Worm (Caenorhabditis elegans) whole organism, L2 larva: ENCODE measurements around the gene F40A3.7.

ENCODE experiments used
- C34F6.9 ChIP-seq: fragments of 150-350 bp; optimal IDR thresholded peaks from 2 replicates; lab custom pipeline; 2014; ENCODE audit warnings: missing biosample characterization, missing genetic modification characterization
- F13H6.1 ChIP-seq: sonication (generic microtip); optimal IDR thresholded peaks from 2 replicates; lab custom pipeline; 2016; ENCODE audit warnings: missing genetic modification characterization, missing compliant biosample characterization
- R02D3.7 ChIP-seq: fragments of 150-350 bp; optimal IDR thresholded peaks from 2 replicates; lab custom pipeline; 2014; ENCODE audit warnings: missing biosample characterization, missing genetic modification characterization
- Y55F3AM.14 ChIP-seq: fragments of 200-800 bp; sonication (Bioruptor generic); optimal IDR thresholded peaks from 2 replicates; lab custom pipeline; 2018; ENCODE audit warnings: mild to moderate bottlenecking, missing genetic modification characterization, missing compliant biosample characterization
- ZK546.5 ChIP-seq: sonication (generic microtip); optimal IDR thresholded peaks from 2 replicates; lab custom pipeline; 2017; ENCODE audit warnings: missing biosample characterization, missing genetic modification characterization
- alr-1 ChIP-seq: fragments of 150-350 bp; optimal IDR thresholded peaks from 2 replicates; lab custom pipeline; 2014; ENCODE audit warnings: missing biosample characterization, missing genetic modification characterization
- aly-2 ChIP-seq: fragments of 150-350 bp; optimal IDR thresholded peaks from 2 replicates; lab custom pipeline; 2014; ENCODE audit warnings: missing biosample characterization, missing genetic modification characterization
- ama-1 ChIP-seq: fragments of 150-350 bp; optimal IDR thresholded peaks from 2 replicates; lab custom pipeline; 2018; ENCODE audit warnings: inconsistent platforms
- blmp-1 ChIP-seq: sonication (generic microtip); optimal IDR thresholded peaks from 2 replicates; lab custom pipeline; 2017; ENCODE audit warnings: missing genetic modification characterization, mild to moderate bottlenecking, missing compliant biosample characterization, antibody characterized with exemption, moderate library complexity; ENCODE audit not compliant: insufficient read depth
- ceh-16 ChIP-seq: fragments of 150-350 bp; optimal IDR thresholded peaks from 2 replicates; lab custom pipeline; 2014; ENCODE audit warnings: missing biosample characterization, missing genetic modification characterization
- ceh-82 ChIP-seq: fragments of 150-350 bp; optimal IDR thresholded peaks from 2 replicates; lab custom pipeline; 2014; ENCODE audit warnings: missing biosample characterization, missing genetic modification characterization
- crh-2 ChIP-seq: sonication (generic microtip); optimal IDR thresholded peaks from 2 replicates; lab custom pipeline; 2017; ENCODE audit warnings: missing biosample characterization, missing genetic modification characterization
- dmd-4 ChIP-seq: sonication (generic microtip); optimal IDR thresholded peaks from 2 replicates; lab custom pipeline; 2017; ENCODE audit warnings: missing biosample characterization, missing genetic modification characterization
- egl-27 ChIP-seq: sonication (generic microtip); optimal IDR thresholded peaks from 3 replicates; lab custom pipeline; 2017; ENCODE audit warnings: missing biosample characterization, missing genetic modification reagents, missing genetic modification characterization
- elt-1 ChIP-seq: fragments of 150-350 bp; optimal IDR thresholded peaks from 2 replicates; lab custom pipeline; 2014; ENCODE audit warnings: missing biosample characterization, missing genetic modification characterization
- elt-3 ChIP-seq: sonication (generic microtip); optimal IDR thresholded peaks from 2 replicates; lab custom pipeline; 2017; ENCODE audit warnings: missing biosample characterization, missing genetic modification characterization
- fos-1 ChIP-seq: fragments of 150-350 bp; optimal IDR thresholded peaks from 2 replicates; lab custom pipeline; 2014; ENCODE audit warnings: missing biosample characterization, missing genetic modification characterization
- gmeb-1 ChIP-seq: fragments of 150-350 bp; optimal IDR thresholded peaks from 2 replicates; lab custom pipeline; 2014; ENCODE audit warnings: missing biosample characterization, missing genetic modification characterization
- lin-11 ChIP-seq: fragments of 150-350 bp; sonication (generic microtip); optimal IDR thresholded peaks from 2 replicates; lab custom pipeline; 2014; ENCODE audit warnings: missing biosample characterization, missing genetic modification characterization, inconsistent platforms, mixed read lengths
- lin-13 ChIP-seq: fragments of 150-350 bp; optimal IDR thresholded peaks from 2 replicates; lab custom pipeline; 2014; ENCODE audit warnings: missing biosample characterization, missing genetic modification reagents, missing genetic modification characterization
- lin-39 ChIP-seq: fragments of 150-350 bp; optimal IDR thresholded peaks from 2 replicates; lab custom pipeline; 2014; ENCODE audit warnings: missing biosample characterization, missing genetic modification reagents, missing genetic modification characterization
- lsy-2 ChIP-seq, 2 experiments: fragments of 150-350 bp in 1 of 2; sonication (generic microtip) in 1 of 2; optimal IDR thresholded peaks; 2 replicates each; lab custom pipeline; 2014 to 2017; ENCODE audit warnings: missing biosample characterization in 2 of 2, missing genetic modification characterization in 2 of 2
- mab-5 ChIP-seq: fragments of 150-350 bp; optimal IDR thresholded peaks from 2 replicates; lab custom pipeline; 2014; ENCODE audit warnings: missing biosample characterization, missing genetic modification characterization
- mbf-1 ChIP-seq: sonication (generic microtip); optimal IDR thresholded peaks from 2 replicates; lab custom pipeline; 2017; ENCODE audit warnings: missing biosample characterization, missing genetic modification characterization
- mdl-1 ChIP-seq, 2 experiments: fragments of 150-350 bp in 1 of 2; sonication (generic microtip) in 1 of 2; optimal IDR thresholded peaks; 2 replicates each; lab custom pipeline; 2017; ENCODE audit warnings: missing biosample characterization in 2 of 2, missing genetic modification characterization in 2 of 2
- nhr-10 ChIP-seq: sonication (generic microtip); optimal IDR thresholded peaks from 2 replicates; lab custom pipeline; 2017; ENCODE audit warnings: missing biosample characterization, missing genetic modification characterization
- nhr-11 ChIP-seq: fragments of 150-350 bp; optimal IDR thresholded peaks from 2 replicates; lab custom pipeline; 2014; ENCODE audit warnings: missing biosample characterization, missing genetic modification characterization
- nhr-12 ChIP-seq: fragments of 150-350 bp; optimal IDR thresholded peaks from 2 replicates; lab custom pipeline; 2014; ENCODE audit warnings: missing biosample characterization, missing genetic modification characterization
- nhr-129 ChIP-seq: fragments of 150-350 bp; optimal IDR thresholded peaks from 2 replicates; lab custom pipeline; 2014; ENCODE audit warnings: missing biosample characterization, missing genetic modification characterization
- nhr-21 ChIP-seq: fragments of 150-350 bp; optimal IDR thresholded peaks from 2 replicates; lab custom pipeline; 2014; ENCODE audit warnings: missing biosample characterization, missing genetic modification characterization
- nhr-23 ChIP-seq: fragments of 150-350 bp; optimal IDR thresholded peaks from 2 replicates; lab custom pipeline; 2014; ENCODE audit warnings: missing biosample characterization, missing genetic modification reagents, missing genetic modification characterization
- nhr-237 ChIP-seq: fragments of 150-350 bp; optimal IDR thresholded peaks from 2 replicates; lab custom pipeline; 2014; ENCODE audit warnings: missing biosample characterization, missing genetic modification characterization
- nhr-25 ChIP-seq: fragments of 150-350 bp; sonication (generic microtip); optimal IDR thresholded peaks from 3 replicates; lab custom pipeline; 2014; ENCODE audit warnings: missing biosample characterization, missing genetic modification characterization
- nhr-6 ChIP-seq: fragments of 150-350 bp; optimal IDR thresholded peaks from 2 replicates; lab custom pipeline; 2014; ENCODE audit warnings: missing biosample characterization, missing genetic modification characterization
- nhr-77 ChIP-seq: fragments of 150-350 bp; optimal IDR thresholded peaks from 2 replicates; lab custom pipeline; 2014; ENCODE audit warnings: missing biosample characterization, missing genetic modification characterization
- peb-1 ChIP-seq: fragments of 150-350 bp; optimal IDR thresholded peaks from 2 replicates; lab custom pipeline; 2014; ENCODE audit warnings: missing biosample characterization, missing genetic modification characterization
- sem-4 ChIP-seq: fragments of 150-350 bp; optimal IDR thresholded peaks from 2 replicates; lab custom pipeline; 2014; ENCODE audit warnings: missing biosample characterization, missing genetic modification reagents, missing genetic modification characterization
- skn-1 ChIP-seq: sonication (generic microtip); optimal IDR thresholded peaks from 2 replicates; lab custom pipeline; 2017; ENCODE audit warnings: missing biosample characterization, missing genetic modification characterization
- sma-3 ChIP-seq: sonication (generic microtip); optimal IDR thresholded peaks from 2 replicates; lab custom pipeline; 2016; ENCODE audit warnings: missing genetic modification reagents, missing genetic modification characterization, missing compliant biosample characterization
- sma-9 ChIP-seq, 2 experiments: fragments of 150-350 bp in 1 of 2; sonication (generic microtip) in 1 of 2; optimal IDR thresholded peaks; 2 replicates each; lab custom pipeline; 2014 to 2016; ENCODE audit warnings: missing genetic modification characterization in 2 of 2, mild to moderate bottlenecking in 1 of 2, missing biosample characterization in 1 of 2, missing compliant biosample characterization in 1 of 2, missing genetic modification reagents in 1 of 2, moderate library complexity in 1 of 2
- snpc-4 ChIP-seq: fragments of 150-350 bp; optimal IDR thresholded peaks from 2 replicates; lab custom pipeline; 2014; ENCODE audit warnings: missing biosample characterization, missing genetic modification characterization
- unc-39 ChIP-seq: fragments of 150-350 bp; optimal IDR thresholded peaks from 2 replicates; lab custom pipeline; 2014; ENCODE audit warnings: missing biosample characterization, missing genetic modification characterization
- unc-55 ChIP-seq: fragments of 150-350 bp; sonication (generic microtip); optimal IDR thresholded peaks from 3 replicates; lab custom pipeline; 2014; ENCODE audit warnings: missing biosample characterization, missing genetic modification reagents, missing genetic modification characterization
- unc-62 ChIP-seq: fragments of 150-350 bp; optimal IDR thresholded peaks from 2 replicates; lab custom pipeline; 2014; ENCODE audit warnings: missing biosample characterization, missing genetic modification reagents, missing genetic modification characterization
- zag-1 ChIP-seq: fragments of 150-350 bp; optimal IDR thresholded peaks from 2 replicates; lab custom pipeline; 2014; ENCODE audit warnings: missing biosample characterization, missing genetic modification characterization
- ztf-1 ChIP-seq: fragments of 200-800 bp; sonication (Bioruptor generic); conservative IDR thresholded peaks from 2 replicates; pipeline ENCODE4 v1.3.6; 2022; ENCODE audit warnings: missing genetic modification characterization, missing compliant biosample characterization
- ztf-11 ChIP-seq: sonication (generic microtip); optimal IDR thresholded peaks from 2 replicates; lab custom pipeline; 2017; ENCODE audit warnings: missing biosample characterization, missing genetic modification characterization
- ztf-4 ChIP-seq: fragments of 150-350 bp; optimal IDR thresholded peaks from 2 replicates; lab custom pipeline; 2014; ENCODE audit warnings: missing biosample characterization, missing genetic modification characterization

F40A3.7 gene

ce11 chrV:7855382-7855994 lies 44.2 kb downstream of the F40A3.7 start, which contains the start of gene C37C3.2:
TSS of gene C37C3.2 (plus strand) at chrV:7855944.
- no peak for TF ChIP-seq sma-3 (GFP tag; lab: Kevin White, UChicago)
- TF ChIP-seq gmeb-1 (tag; lab: Kevin White, UChicago), result no peak
- TF ChIP-seq aly-2 (tag; lab: Kevin White, UChicago), result no peak
- no peak for TF ChIP-seq elt-3 (tag; lab: Kevin White, UChicago)
- no peak for TF ChIP-seq nhr-129 (tag; lab: Kevin White, UChicago)
- no peak for TF ChIP-seq mab-5 (tag; lab: Kevin White, UChicago)
- TF ChIP-seq nhr-23, result no peak
- peak; percentile 37 for TF ChIP-seq Y55F3AM.14 (GFP tag; lab: Kevin White, UChicago)
- no peak for TF ChIP-seq R02D3.7
- no peak for TF ChIP-seq lin-11 (tag; lab: Kevin White, UChicago)
- TF ChIP-seq ama-1 (lab: Kevin White, UChicago), result peak; percentile 5
- TF ChIP-seq zag-1 (tag; lab: Kevin White, UChicago), result no peak
- TF ChIP-seq sma-9 (GFP tag; optimal IDR thresholded peaks at IDR 0.05; lab: Kevin White, UChicago), result no peak
- TF ChIP-seq sma-9 (tag; optimal IDR thresholded peaks at IDR 0.05; lab: Kevin White, UChicago), result no peak
- no peak for TF ChIP-seq lin-13
- TF ChIP-seq snpc-4 (tag; lab: Kevin White, UChicago), result no peak
- no peak for TF ChIP-seq nhr-6 (tag; lab: Kevin White, UChicago)

ce11 chrV:7854603-7855002 lies 45.1 kb downstream of the F40A3.7 start, which contains the start of the genes C37C3.9 and C37C3.18:
TSS of gene C37C3.9 (minus strand) at chrV:7854700.
TSS of gene C37C3.18 (plus strand) at chrV:7854993.
- TF ChIP-seq lin-13, result peak; percentile 66
- TF ChIP-seq skn-1 (tag; lab: Kevin White, UChicago), result peak; percentile 80
- no peak for TF ChIP-seq alr-1 (tag; lab: Kevin White, UChicago)
- TF ChIP-seq zag-1 (tag; lab: Kevin White, UChicago), result no peak
- no peak for TF ChIP-seq mbf-1 (tag; lab: Kevin White, UChicago)
- peak in 1 of 2 experiments; percentile 58 for TF ChIP-seq mdl-1 (tag; optimal IDR thresholded peaks at IDR 0.05; lab: Kevin White, UChicago)
- peak; percentile 79 for TF ChIP-seq nhr-21 (tag; lab: Kevin White, UChicago)
- TF ChIP-seq nhr-11 (tag; lab: Kevin White, UChicago), result no peak
- peak; percentile 71 for TF ChIP-seq egl-27 (tag; lab: Kevin White, UChicago)
- TF ChIP-seq sma-9 (GFP tag; optimal IDR thresholded peaks at IDR 0.05; lab: Kevin White, UChicago), result peak; percentile 90
- TF ChIP-seq sma-9 (tag; optimal IDR thresholded peaks at IDR 0.05; lab: Kevin White, UChicago), result no peak
- no peak for TF ChIP-seq nhr-12 (tag; lab: Kevin White, UChicago)
- TF ChIP-seq unc-62 (GFP tag; lab: Kevin White, UChicago), result no peak
- no peak for TF ChIP-seq dmd-4 (tag; lab: Kevin White, UChicago)
- TF ChIP-seq nhr-129 (tag; lab: Kevin White, UChicago), result peak; percentile 92
- TF ChIP-seq lsy-2 (tag; optimal IDR thresholded peaks at IDR 0.05; lab: Kevin White, UChicago), result peak; percentile 0 to 83
- peak; percentile 29 for TF ChIP-seq ama-1 (lab: Kevin White, UChicago)
- TF ChIP-seq nhr-25, result peak; percentile 59
- TF ChIP-seq nhr-237, result no peak
- peak; percentile 74 for TF ChIP-seq gmeb-1 (tag; lab: Kevin White, UChicago)
- no peak for TF ChIP-seq peb-1 (tag; lab: Kevin White, UChicago)
- TF ChIP-seq sma-3 (GFP tag; lab: Kevin White, UChicago), result peak; percentile 63
- no peak for TF ChIP-seq Y55F3AM.14 (GFP tag; lab: Kevin White, UChicago)
- TF ChIP-seq ztf-1, result no peak
- TF ChIP-seq nhr-10 (tag; lab: Kevin White, UChicago), result no peak
- no peak for TF ChIP-seq nhr-23
- no peak for TF ChIP-seq elt-1 (tag; lab: Kevin White, UChicago)
- no peak for TF ChIP-seq lin-39 (tag; lab: Kevin White, UChicago)
- TF ChIP-seq ceh-82 (tag; lab: Kevin White, UChicago), result no peak
- TF ChIP-seq mab-5 (tag; lab: Kevin White, UChicago), result no peak
- peak; percentile 99 for TF ChIP-seq crh-2 (tag; lab: Kevin White, UChicago)
- peak; percentile 95 for TF ChIP-seq lin-11 (tag; lab: Kevin White, UChicago)
- TF ChIP-seq nhr-77, result no peak
- TF ChIP-seq ZK546.5, result no peak
- peak; percentile 31 for TF ChIP-seq ztf-4 (tag; lab: Kevin White, UChicago)
- TF ChIP-seq fos-1, result peak; percentile 85
- peak; percentile 79 for TF ChIP-seq F13H6.1 (tag; lab: Kevin White, UChicago)
- no peak for TF ChIP-seq ceh-16 (tag; lab: Kevin White, UChicago)
- TF ChIP-seq sem-4, result peak; percentile 45
- TF ChIP-seq ztf-11 (tag; lab: Kevin White, UChicago), result no peak
- TF ChIP-seq unc-39, result no peak
- TF ChIP-seq blmp-1 (tag; lab: Kevin White, UChicago), result peak; percentile 65
- peak; percentile 88 for TF ChIP-seq snpc-4 (tag; lab: Kevin White, UChicago)
- no peak for TF ChIP-seq R02D3.7
- peak; percentile 56 for TF ChIP-seq nhr-6 (tag; lab: Kevin White, UChicago)
- TF ChIP-seq elt-3 (tag; lab: Kevin White, UChicago), result no peak
- no peak for TF ChIP-seq aly-2 (tag; lab: Kevin White, UChicago)
- peak; percentile 86 for TF ChIP-seq C34F6.9 (tag; lab: Kevin White, UChicago)
- TF ChIP-seq unc-55 (GFP tag; lab: Kevin White, UChicago), result peak; percentile 81
